Worm (Caenorhabditis elegans) whole organism, L2 larva: ENCODE data around the gene nhr-242.

Experiments used
- R02D3.7 ChIP-seq: fragments of 150-350 bp; optimal IDR thresholded peaks from 2 replicates; lab custom pipeline; 2014; ENCODE audit warnings: missing biosample characterization, missing genetic modification characterization
- ama-1 ChIP-seq: fragments of 150-350 bp; optimal IDR thresholded peaks from 2 replicates; lab custom pipeline; 2018; ENCODE audit warnings: inconsistent platforms
- ceh-82 ChIP-seq: fragments of 150-350 bp; optimal IDR thresholded peaks from 2 replicates; lab custom pipeline; 2014; ENCODE audit warnings: missing biosample characterization, missing genetic modification characterization
- elt-1 ChIP-seq: fragments of 150-350 bp; optimal IDR thresholded peaks from 2 replicates; lab custom pipeline; 2014; ENCODE audit warnings: missing biosample characterization, missing genetic modification characterization
- elt-3 ChIP-seq: sonication (generic microtip); optimal IDR thresholded peaks from 2 replicates; lab custom pipeline; 2017; ENCODE audit warnings: missing biosample characterization, missing genetic modification characterization
- lin-11 ChIP-seq: fragments of 150-350 bp; sonication (generic microtip); optimal IDR thresholded peaks from 2 replicates; lab custom pipeline; 2014; ENCODE audit warnings: missing biosample characterization, missing genetic modification characterization, inconsistent platforms, mixed read lengths
- lin-39 ChIP-seq: fragments of 150-350 bp; optimal IDR thresholded peaks from 2 replicates; lab custom pipeline; 2014; ENCODE audit warnings: missing biosample characterization, missing genetic modification reagents, missing genetic modification characterization
- mab-5 ChIP-seq: fragments of 150-350 bp; optimal IDR thresholded peaks from 2 replicates; lab custom pipeline; 2014; ENCODE audit warnings: missing biosample characterization, missing genetic modification characterization
- nhr-10 ChIP-seq: sonication (generic microtip); optimal IDR thresholded peaks from 2 replicates; lab custom pipeline; 2017; ENCODE audit warnings: missing biosample characterization, missing genetic modification characterization
- nhr-12 ChIP-seq: fragments of 150-350 bp; optimal IDR thresholded peaks from 2 replicates; lab custom pipeline; 2014; ENCODE audit warnings: missing biosample characterization, missing genetic modification characterization
- nhr-129 ChIP-seq: fragments of 150-350 bp; optimal IDR thresholded peaks from 2 replicates; lab custom pipeline; 2014; ENCODE audit warnings: missing biosample characterization, missing genetic modification characterization
- snpc-4 ChIP-seq: fragments of 150-350 bp; optimal IDR thresholded peaks from 2 replicates; lab custom pipeline; 2014; ENCODE audit warnings: missing biosample characterization, missing genetic modification characterization

DNA sequence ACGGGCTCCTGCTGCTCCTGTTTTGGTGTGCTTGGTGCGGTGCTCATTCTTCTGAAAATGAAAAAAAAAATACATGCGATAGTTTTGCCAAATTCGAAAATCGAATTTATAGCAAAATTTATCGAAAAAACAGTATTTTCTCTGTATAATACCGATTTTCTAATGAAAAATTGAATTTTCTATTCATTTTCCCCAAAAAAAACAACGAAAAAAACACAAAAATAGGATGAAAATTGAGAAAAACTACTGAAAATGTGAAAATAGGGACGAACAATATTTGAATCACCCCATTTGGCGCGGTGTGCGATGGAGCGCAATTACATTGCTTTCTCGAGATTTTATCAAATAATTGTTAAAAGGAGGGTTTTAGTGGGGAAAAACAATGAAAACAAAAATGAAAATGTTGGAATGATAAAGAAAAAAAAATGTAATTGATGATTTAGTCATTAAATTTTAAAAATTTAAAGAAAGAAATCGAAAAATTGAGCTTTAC, 31.7 kb upstream of the nhr-242 start, which contains the start of gene Y69A2AR.28:
- TF ChIP-seq ceh-82 (no peak), snpc-4 (no peak), nhr-10 (tag; lab: Kevin White, UChicago) (no peak), elt-3 (no peak), mab-5 (tag; lab: Kevin White, UChicago) (no peak), ama-1 (no peak), nhr-12 (tag; lab: Kevin White, UChicago) (no peak), R02D3.7 (tag; lab: Kevin White, UChicago) (no peak), nhr-129 (tag; lab: Kevin White, UChicago) (no peak), lin-11 (tag; lab: Kevin White, UChicago) (no peak), elt-1 (no peak), lin-39 (no peak)
